Worm (Caenorhabditis elegans): ENCODE data around the gene syx-4.

DNA sequence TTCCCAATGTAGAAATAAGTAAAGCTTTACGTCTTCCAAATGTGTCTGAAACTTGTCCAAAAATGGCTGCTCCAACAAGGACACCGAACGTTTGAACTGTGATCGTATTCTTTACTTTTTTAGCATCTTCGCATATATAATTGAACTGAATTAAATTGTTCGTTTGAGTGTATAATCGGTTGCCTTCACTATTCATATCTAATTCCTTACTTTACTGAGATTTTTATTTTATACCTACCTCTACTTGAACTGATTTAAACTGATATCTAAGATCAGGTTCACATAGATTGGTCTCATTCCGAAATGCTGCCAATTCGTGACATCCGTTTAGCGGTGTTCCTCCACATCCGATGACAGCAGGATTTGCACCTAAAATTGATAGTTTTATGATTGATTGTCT is 5.3 kb downstream of the syx-4 start:
- TF ChIP-seq him-1 (tag; optimal IDR thresholded peaks at IDR 0.05) (no peak), W03F9.2 (tag; optimal IDR thresholded peaks at IDR 0.05) (no peak)
